Fruit fly (Drosophila melanogaster) whole organism, pupa: ENCODE results near the gene Obp99b.

ENCODE experiments used
- CG10348 ChIP-seq: fragments of 200-800 bp; sonication (Bioruptor generic); IDR thresholded peaks from 2 replicates; pipeline ENCODE4 v1.3.6; 2022; ENCODE audit warnings: missing biosample characterization, missing genetic modification characterization
- CG12605 ChIP-seq: fragments of 200-800 bp; sonication (Bioruptor generic); IDR thresholded peaks from 2 replicates; pipeline ENCODE4 v1.3.6; 2022; ENCODE audit warnings: missing biosample characterization, missing genetic modification characterization
- CG13204 ChIP-seq: fragments of 200-800 bp; sonication (Bioruptor generic); optimal IDR thresholded peaks from 2 replicates; lab custom pipeline; 2018; ENCODE audit warnings: missing biosample characterization, mild to moderate bottlenecking, missing genetic modification characterization, moderate library complexity
- CG14655 ChIP-seq: fragments of 200-800 bp; sonication (Bioruptor generic); optimal IDR thresholded peaks from 3 replicates; lab custom pipeline; 2017; ENCODE audit warnings: mild to moderate bottlenecking, missing biosample characterization, missing genetic modification reagents, missing genetic modification characterization
- CG15710 ChIP-seq: fragments of 200-800 bp; sonication (Bioruptor generic); optimal IDR thresholded peaks from 2 replicates; lab custom pipeline; 2018; ENCODE audit warnings: missing biosample characterization, mild to moderate bottlenecking, missing genetic modification characterization, moderate library complexity
- CG17806 ChIP-seq: fragments of 200-800 bp; sonication (Bioruptor generic); optimal IDR thresholded peaks from 2 replicates; lab custom pipeline; 2018; ENCODE audit warnings: missing biosample characterization, mild to moderate bottlenecking, missing genetic modification characterization, moderate library complexity
- CG32121 ChIP-seq: fragments of 200-800 bp; sonication (Bioruptor generic); IDR thresholded peaks from 2 replicates; pipeline ENCODE4 v1.3.6; 2022; ENCODE audit warnings: missing biosample characterization, missing genetic modification characterization
- CG34367 ChIP-seq: fragments of 200-800 bp; sonication (Bioruptor generic); optimal IDR thresholded peaks from 2 replicates; lab custom pipeline; 2018; ENCODE audit warnings: missing biosample characterization, mild to moderate bottlenecking, missing genetic modification characterization
- CG4496 ChIP-seq: fragments of 200-800 bp; sonication (Bioruptor generic); IDR thresholded peaks from 3 replicates; pipeline ENCODE4 v1.3.6; 2022; ENCODE audit warnings: missing biosample characterization, missing genetic modification characterization
- CG8159 ChIP-seq: fragments of 200-800 bp; sonication (Bioruptor generic); optimal IDR thresholded peaks from 3 replicates; lab custom pipeline; 2018; ENCODE audit warnings: missing biosample characterization, mild to moderate bottlenecking, missing genetic modification characterization, moderate library complexity
- CG8301 ChIP-seq: fragments of 200-800 bp; sonication (Bioruptor generic); optimal IDR thresholded peaks from 2 replicates; lab custom pipeline; 2018; ENCODE audit warnings: missing biosample characterization, mild to moderate bottlenecking, missing genetic modification characterization
- CG9948 ChIP-seq: fragments of 200-800 bp; sonication (Bioruptor generic); optimal IDR thresholded peaks from 2 replicates; lab custom pipeline; 2018; ENCODE audit warnings: missing biosample characterization, mild to moderate bottlenecking, missing genetic modification characterization, moderate library complexity
- D1 ChIP-seq: fragments of 200-800 bp; sonication (Bioruptor generic); optimal IDR thresholded peaks from 2 replicates; lab custom pipeline; 2018; ENCODE audit warnings: missing biosample characterization, mild to moderate bottlenecking, missing genetic modification characterization, moderate library complexity
- EcR ChIP-seq: fragments of 200-800 bp; sonication (Bioruptor generic); optimal IDR thresholded peaks from 3 replicates; lab custom pipeline; 2019; ENCODE audit warnings: missing biosample characterization, missing genetic modification characterization, mild to moderate bottlenecking, moderate library complexity, missing genetic modification reagents
- Ets98B ChIP-seq: fragments of 200-800 bp; sonication (Bioruptor generic); IDR thresholded peaks from 2 replicates; pipeline ENCODE4 v1.3.6; 2022; ENCODE audit warnings: missing biosample characterization, missing genetic modification characterization
- Pif1A ChIP-seq: fragments of 200-800 bp; sonication (Bioruptor generic); optimal IDR thresholded peaks from 3 replicates; lab custom pipeline; 2016; ENCODE audit warnings: missing biosample characterization, missing genetic modification characterization
- Pif1B ChIP-seq: fragments of 200-800 bp; sonication (Bioruptor generic); optimal IDR thresholded peaks from 3 replicates; lab custom pipeline; 2016; ENCODE audit warnings: missing biosample characterization, missing genetic modification characterization
- Snoo ChIP-seq: fragments of 200-800 bp; sonication (Bioruptor generic); optimal IDR thresholded peaks from 3 replicates; lab custom pipeline; 2017; ENCODE audit warnings: missing biosample characterization, mild to moderate bottlenecking, missing genetic modification characterization, inconsistent platforms
- fd96Ca ChIP-seq: fragments of 200-800 bp; sonication (Bioruptor generic); IDR thresholded peaks from 3 replicates; pipeline ENCODE4 v1.3.6; 2022; ENCODE audit warnings: missing biosample characterization, missing genetic modification characterization
- gl ChIP-seq: fragments of 200-800 bp; sonication (Bioruptor generic); optimal IDR thresholded peaks from 2 replicates; lab custom pipeline; 2018; ENCODE audit warnings: missing biosample characterization, mild to moderate bottlenecking, missing genetic modification characterization
- rn ChIP-seq: fragments of 200-800 bp; sonication (Bioruptor generic); IDR thresholded peaks from 2 replicates; pipeline ENCODE4 v1.3.6; 2022; ENCODE audit warnings: missing biosample characterization, missing genetic modification characterization

The Obp99b gene

dm6 chr3R:29708322-29708721, 8.4 kb downstream of the Obp99b start:
- TF ChIP-seq Pif1A (GFP tag; lab: Kevin White, UChicago), result no peak
- no peak for TF ChIP-seq CG9948 (tag; lab: Kevin White, UChicago)
- no peak for TF ChIP-seq CG15710 (tag; lab: Kevin White, UChicago)
- TF ChIP-seq CG34367, result no peak
- no peak for TF ChIP-seq Ets98B (GFP tag; lab: Robert Waterston, UW)
- no peak for TF ChIP-seq EcR (GFP tag; lab: Kevin White, UChicago)
- TF ChIP-seq CG13204 (GFP tag; lab: Kevin White, UChicago), result no peak

dm6 chr3R:29707258-29707657, 9.4 kb downstream of the Obp99b start:
- TF ChIP-seq CG15710 (tag; lab: Kevin White, UChicago) (no peak), CG9948 (tag; lab: Kevin White, UChicago) (no peak), EcR (GFP tag; lab: Kevin White, UChicago) (no peak), CG12605 (GFP tag; lab: Robert Waterston, UW) (no peak), rn (no peak), CG8159 (tag; lab: Kevin White, UChicago) (no peak), CG4496 (no peak), Pif1B (GFP tag; lab: Kevin White, UChicago) (no peak), CG17806 (tag; lab: Kevin White, UChicago) (no peak), CG10348 (GFP tag; lab: Robert Waterston, UW) (no peak), fd96Ca (GFP tag; lab: Robert Waterston, UW) (no peak), Pif1A (GFP tag; lab: Kevin White, UChicago) (no peak), CG14655 (GFP tag; lab: Kevin White, UChicago) (no peak), Ets98B (GFP tag; lab: Robert Waterston, UW) (no peak)
- TF ChIP-seq, all 21 proteins: peak for 0

dm6 chr3R:29705789-29706303, 10.8 kb downstream of the Obp99b start:
- TF ChIP-seq Pif1B (GFP tag; lab: Kevin White, UChicago) (no peak), rn (no peak), CG9948 (tag; lab: Kevin White, UChicago) (no peak), CG8159 (tag; lab: Kevin White, UChicago) (no peak), Snoo (tag; lab: Kevin White, UChicago) (no peak), CG4496 (no peak), EcR (GFP tag; lab: Kevin White, UChicago) (no peak), CG17806 (tag; lab: Kevin White, UChicago) (no peak), D1 (tag; lab: Kevin White, UChicago) (no peak), CG14655 (GFP tag; lab: Kevin White, UChicago) (no peak), CG34367 (no peak), Ets98B (GFP tag; lab: Robert Waterston, UW) (no peak), CG13204 (GFP tag; lab: Kevin White, UChicago) (no peak), CG10348 (GFP tag; lab: Robert Waterston, UW) (no peak), CG12605 (GFP tag; lab: Robert Waterston, UW) (no peak), Pif1A (GFP tag; lab: Kevin White, UChicago) (no peak), CG15710 (tag; lab: Kevin White, UChicago) (no peak)

DNA sequence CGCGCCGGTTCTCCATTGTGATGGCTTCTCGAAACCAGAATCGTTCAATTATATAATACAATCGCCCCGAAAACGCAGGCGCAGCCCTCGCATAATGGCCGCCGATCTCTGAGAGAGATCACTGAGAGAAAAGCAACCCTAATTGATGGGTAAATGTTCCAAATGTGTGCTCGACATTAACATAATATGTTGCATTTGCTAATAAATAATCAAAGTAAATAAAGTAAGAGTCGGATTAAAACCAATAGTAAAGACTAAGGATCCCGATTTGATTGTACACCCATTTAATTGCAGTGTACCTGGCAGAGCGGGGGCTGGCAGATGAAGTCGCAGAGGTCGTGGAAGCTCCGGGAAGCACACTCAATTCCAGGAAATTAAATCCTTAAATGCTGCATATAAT, 12.1 kb downstream of the Obp99b start:
- TF ChIP-seq CG8159 (tag; lab: Kevin White, UChicago) (no peak), CG10348 (GFP tag; lab: Robert Waterston, UW) (no peak), fd96Ca (GFP tag; lab: Robert Waterston, UW) (no peak), rn (no peak), CG15710 (tag; lab: Kevin White, UChicago) (no peak), D1 (tag; lab: Kevin White, UChicago) (no peak), CG8301 (no peak), CG4496 (no peak), CG12605 (GFP tag; lab: Robert Waterston, UW) (no peak), Pif1B (GFP tag; lab: Kevin White, UChicago) (no peak), EcR (GFP tag; lab: Kevin White, UChicago) (no peak), CG17806 (tag; lab: Kevin White, UChicago) (no peak), CG14655 (GFP tag; lab: Kevin White, UChicago) (no peak), Ets98B (GFP tag; lab: Robert Waterston, UW) (no peak), CG32121 (GFP tag; lab: Robert Waterston, UW) (no peak), CG13204 (GFP tag; lab: Kevin White, UChicago) (no peak), CG9948 (tag; lab: Kevin White, UChicago) (no peak), CG34367 (no peak), Snoo (tag; lab: Kevin White, UChicago) (no peak), Pif1A (GFP tag; lab: Kevin White, UChicago) (no peak)
- TF ChIP-seq, all 21 proteins: peak for 0

DNA sequence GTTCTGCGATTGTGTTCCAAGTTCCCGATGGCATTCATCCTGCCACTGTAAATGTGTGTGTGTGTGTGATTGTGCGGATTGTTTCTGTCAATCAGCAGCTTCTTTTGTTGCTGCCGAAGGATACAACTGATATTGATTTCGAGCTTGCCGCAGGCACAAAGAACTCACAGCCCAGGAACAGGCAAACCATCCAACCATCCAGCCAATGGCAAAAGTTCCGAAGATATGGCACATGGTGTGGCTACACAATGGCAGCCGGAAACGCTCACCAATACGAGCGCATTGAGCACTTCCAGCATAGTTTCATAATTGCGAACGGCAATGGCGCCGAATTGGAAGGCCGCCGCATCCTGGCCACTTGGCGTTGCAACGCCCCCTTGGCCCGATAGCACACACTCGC, 15.0 kb downstream of the Obp99b start:
- TF ChIP-seq CG13204 (GFP tag; lab: Kevin White, UChicago) (no peak), rn (no peak), CG8301 (no peak), EcR (GFP tag; lab: Kevin White, UChicago) (no peak), gl (no peak), Pif1A (GFP tag; lab: Kevin White, UChicago) (no peak), Snoo (tag; lab: Kevin White, UChicago) (no peak), CG34367 (no peak), CG32121 (GFP tag; lab: Robert Waterston, UW) (no peak), CG4496 (no peak), CG9948 (tag; lab: Kevin White, UChicago) (no peak), D1 (tag; lab: Kevin White, UChicago) (no peak), CG12605 (GFP tag; lab: Robert Waterston, UW) (no peak), CG10348 (GFP tag; lab: Robert Waterston, UW) (no peak), Pif1B (GFP tag; lab: Kevin White, UChicago) (no peak)
